Worm (Caenorhabditis elegans): Measurements from ENCODE around the gene Y16B4A.2.

- TF ChIP-seq flt-1 (GFP tag; IDR thresholded peaks at IDR 0.05) (no peak), ama-1 (optimal IDR thresholded peaks at IDR 0.05) (no peak), F13C5.2 (tag; optimal IDR thresholded peaks at IDR 0.05) (no peak), tra-4 (tag; optimal IDR thresholded peaks at IDR 0.05) (no peak), tbx-11 (GFP tag; IDR thresholded peaks at IDR 0.05) (no peak), B0310.2 (tag; optimal IDR thresholded peaks at IDR 0.05) (no peak), hmg-4 (GFP tag; optimal IDR thresholded peaks at IDR 0.05) (no peak), sea-1 (GFP tag; conservative IDR thresholded peaks at IDR 0.05) (no peak), ceh-36 (tag; optimal IDR thresholded peaks at IDR 0.05) (no peak)
Observed at ce11 chrX:14808796-14809195, 37.1 kb upstream of the Y16B4A.2 start.
